Worm (Caenorhabditis elegans) whole organism, midembryonic: Measurements from ENCODE around the gene nhr-98.

Source experiments
- T22C8.4 ChIP-seq: fragments of 200-800 bp; sonication (Bioruptor generic); IDR thresholded peaks from 2 replicates; pipeline ENCODE4 v1.3.6; 2022; ENCODE audit warnings: missing genetic modification characterization, missing compliant biosample characterization
- flt-1 ChIP-seq: fragments of 200-800 bp; sonication (Bioruptor generic); IDR thresholded peaks from 2 replicates; pipeline ENCODE4 v1.3.6; 2022; ENCODE audit warnings: missing genetic modification characterization, missing compliant biosample characterization
- klf-2 ChIP-seq: fragments of 200-800 bp; sonication (Bioruptor generic); conservative IDR thresholded peaks from 2 replicates; pipeline ENCODE4 v1.3.6; 2022; ENCODE audit warnings: missing genetic modification reagents, missing genetic modification characterization, missing compliant biosample characterization
- med-1 ChIP-seq: sonication (generic microtip); optimal IDR thresholded peaks from 2 replicates; lab custom pipeline; 2017; ENCODE audit warnings: missing genetic modification characterization, mild to moderate bottlenecking, missing compliant biosample characterization, antibody characterized with exemption, missing genetic modification reagents; ENCODE audit not compliant: insufficient read depth
- tab-1 ChIP-seq: fragments of 200-800 bp; sonication (Bioruptor generic); IDR thresholded peaks from 2 replicates; pipeline ENCODE4 v1.3.6; 2022; ENCODE audit warnings: missing genetic modification characterization, missing compliant biosample characterization
- ztf-23 ChIP-seq: fragments of 200-800 bp; sonication (Bioruptor generic); IDR thresholded peaks from 2 replicates; pipeline ENCODE4 v1.3.6; 2022; ENCODE audit warnings: missing genetic modification reagents, missing genetic modification characterization, missing compliant biosample characterization
- ztf-29 ChIP-seq: fragments of 200-800 bp; sonication (Bioruptor generic); IDR thresholded peaks from 2 replicates; pipeline ENCODE4 v1.3.6; 2022; ENCODE audit warnings: missing genetic modification reagents, missing genetic modification characterization, missing compliant biosample characterization

- TF ChIP-seq flt-1 (no peak), ztf-29 (GFP tag; lab: Robert Waterston, UW) (no peak), tab-1 (no peak), med-1 (GFP tag; lab: Kevin White, UChicago) (no peak), klf-2 (GFP tag; lab: Robert Waterston, UW) (no peak), T22C8.4 (GFP tag; lab: Robert Waterston, UW) (no peak), ztf-23 (GFP tag; lab: Robert Waterston, UW) (no peak)
Observed at ce11 chrV:489320-489719, 35.7 kb downstream of the nhr-98 start, which contains the start of gene nhr-106.
